Worm (Caenorhabditis elegans) whole organism, mixed stage, embryonic: Measurements from ENCODE around the gene gcy-36.
A peak's percentile ranks its signal among the peaks of the same experiment; 100 is the strongest.

Experiments
- M03D4.4 ChIP-seq: sonication (generic microtip); optimal IDR thresholded peaks from 2 replicates; lab custom pipeline; 2017; ENCODE audit warnings: mild to moderate bottlenecking, missing genetic modification characterization, missing compliant biosample characterization
- ceh-43 ChIP-seq: fragments of 200-800 bp; sonication (Bioruptor generic); optimal IDR thresholded peaks from 2 replicates; lab custom pipeline; 2018; ENCODE audit warnings: mild to moderate bottlenecking, missing genetic modification characterization, moderate library complexity, missing compliant biosample characterization
- ces-1 ChIP-seq: fragments of 150-350 bp; optimal IDR thresholded peaks from 2 replicates; lab custom pipeline; 2014; ENCODE audit warnings: missing biosample characterization, missing genetic modification reagents, missing genetic modification characterization
- cnd-1 ChIP-seq: fragments of 200-800 bp; sonication (Bioruptor generic); optimal IDR thresholded peaks from 2 replicates; lab custom pipeline; 2018; ENCODE audit warnings: mild to moderate bottlenecking, missing genetic modification characterization, missing compliant biosample characterization
- elt-1 ChIP-seq: sonication (generic microtip); optimal IDR thresholded peaks from 2 replicates; lab custom pipeline; 2017; ENCODE audit warnings: missing genetic modification characterization, mild to moderate bottlenecking, missing compliant biosample characterization, antibody characterized with exemption, moderate library complexity, borderline replicate concordance; ENCODE audit not compliant: insufficient read depth
- nhr-237 ChIP-seq: fragments of 150-350 bp; optimal IDR thresholded peaks from 2 replicates; lab custom pipeline; 2014; ENCODE audit warnings: missing biosample characterization, missing genetic modification characterization
- snpc-4 ChIP-seq: fragments of 150-350 bp; optimal IDR thresholded peaks from 2 replicates; lab custom pipeline; 2014; ENCODE audit warnings: missing biosample characterization, missing genetic modification characterization
- unc-62 ChIP-seq: fragments of 150-350 bp; optimal IDR thresholded peaks from 2 replicates; lab custom pipeline; 2014; ENCODE audit warnings: missing biosample characterization, missing genetic modification reagents, missing genetic modification characterization

- TF ChIP-seq nhr-237 (tag; lab: Kevin White, UChicago): no peak
- no peak for TF ChIP-seq ceh-43 (GFP tag; lab: Kevin White, UChicago)
- TF ChIP-seq cnd-1: no peak
- TF ChIP-seq M03D4.4 (tag; lab: Kevin White, UChicago): peak; percentile 51
- no peak for TF ChIP-seq ces-1 (GFP tag; lab: Kevin White, UChicago)
- TF ChIP-seq snpc-4 (tag; lab: Kevin White, UChicago): no peak
- no peak for TF ChIP-seq unc-62 (GFP tag; lab: Kevin White, UChicago)
- no peak for TF ChIP-seq elt-1 (tag; lab: Kevin White, UChicago)
These were observed 37.0 kb downstream of the gcy-36 start for ce11 chrX:15515798-15516197.
